Fruit fly (Drosophila melanogaster) whole organism, embryonic: ENCODE measurements around the gene CG33306.

Source experiments
- BEAF-32 ChIP-seq: fragments of 200-800 bp; sonication (Bioruptor generic); optimal IDR thresholded peaks from 3 replicates; lab custom pipeline; 2017; ENCODE audit warnings: missing biosample characterization, missing genetic modification characterization, mild to moderate bottlenecking, moderate library complexity, missing genetic modification reagents
- CG10267 ChIP-seq: fragments of 200-800 bp; sonication (Bioruptor generic); optimal IDR thresholded peaks from 2 replicates; lab custom pipeline; 2018; ENCODE audit warnings: missing biosample characterization, mild to moderate bottlenecking, missing genetic modification characterization, moderate library complexity
- CG13287 ChIP-seq: fragments of 200-800 bp; sonication (Bioruptor generic); IDR thresholded peaks from 2 replicates; pipeline ENCODE4 v1.3.6; 2022; ENCODE audit warnings: missing biosample characterization, missing genetic modification characterization; ENCODE audit not compliant: partially characterized antibody
- CG14710 ChIP-seq: fragments of 200-800 bp; sonication (Bioruptor generic); optimal IDR thresholded peaks from 3 replicates; lab custom pipeline; 2019; ENCODE audit warnings: missing biosample characterization, mild to moderate bottlenecking, missing genetic modification characterization, moderate library complexity
- CG16863 ChIP-seq: fragments of 200-800 bp; sonication (Bioruptor generic); optimal IDR thresholded peaks from 3 replicates; lab custom pipeline; 2016; ENCODE audit warnings: missing biosample characterization, missing genetic modification characterization
- CG17359 ChIP-seq: fragments of 200-800 bp; sonication (Bioruptor generic); optimal IDR thresholded peaks from 3 replicates; lab custom pipeline; 2018; ENCODE audit warnings: missing biosample characterization, mild to moderate bottlenecking, missing genetic modification characterization, moderate library complexity
- CG17568 ChIP-seq: fragments of 200-800 bp; sonication (Bioruptor generic); optimal IDR thresholded peaks from 2 replicates; lab custom pipeline; 2018; ENCODE audit warnings: missing biosample characterization, mild to moderate bottlenecking, missing genetic modification characterization, moderate library complexity
- CG2116 ChIP-seq: fragments of 200-800 bp; sonication (Bioruptor generic); optimal IDR thresholded peaks from 3 replicates; lab custom pipeline; 2018; ENCODE audit warnings: missing biosample characterization, mild to moderate bottlenecking, missing genetic modification characterization
- CG2120 ChIP-seq: fragments of 200-800 bp; sonication (Bioruptor generic); optimal IDR thresholded peaks from 3 replicates; lab custom pipeline; 2016; ENCODE audit warnings: missing biosample characterization, missing genetic modification characterization
- CG30403 ChIP-seq: fragments of 200-800 bp; sonication (Bioruptor generic); optimal IDR thresholded peaks from 3 replicates; lab custom pipeline; 2016; ENCODE audit warnings: missing biosample characterization, missing genetic modification characterization
- CG3281 ChIP-seq: fragments of 200-800 bp; sonication (Bioruptor generic); optimal IDR thresholded peaks from 3 replicates; lab custom pipeline; 2017; ENCODE audit warnings: missing biosample characterization, mild to moderate bottlenecking, missing genetic modification characterization
- CG34422 ChIP-seq: fragments of 200-800 bp; sonication (Bioruptor generic); IDR thresholded peaks from 3 replicates; pipeline ENCODE4 v1.3.6; 2022; ENCODE audit warnings: missing biosample characterization, missing genetic modification characterization
- CG3847 ChIP-seq: fragments of 200-800 bp; sonication (Bioruptor generic); IDR thresholded peaks from 2 replicates; pipeline ENCODE4 v1.3.6; 2022; ENCODE audit warnings: missing biosample characterization, missing genetic modification characterization
- CG3995 ChIP-seq: fragments of 200-800 bp; sonication (Bioruptor generic); optimal IDR thresholded peaks from 3 replicates; lab custom pipeline; 2016; ENCODE audit warnings: missing biosample characterization, missing genetic modification characterization
- CG9797 ChIP-seq: fragments of 200-800 bp; sonication (Bioruptor generic); optimal IDR thresholded peaks from 3 replicates; lab custom pipeline; 2018; ENCODE audit warnings: missing biosample characterization, mild to moderate bottlenecking, missing genetic modification characterization
- Dp ChIP-seq: fragments of 200-800 bp; sonication (Bioruptor generic); optimal IDR thresholded peaks from 2 replicates; lab custom pipeline; 2018; ENCODE audit warnings: missing biosample characterization, mild to moderate bottlenecking, missing genetic modification characterization, moderate library complexity
- Drgx ChIP-seq: fragments of 200-800 bp; sonication (Bioruptor generic); IDR thresholded peaks from 2 replicates; pipeline ENCODE4 v1.3.6; 2022; ENCODE audit warnings: missing biosample characterization, missing genetic modification characterization
- E2f2 ChIP-seq: fragments of 200-800 bp; sonication (Bioruptor generic); IDR thresholded peaks from 2 replicates; pipeline ENCODE4 v1.3.6; 2022; ENCODE audit warnings: missing biosample characterization, missing genetic modification characterization
- Ets65A ChIP-seq: fragments of 200-800 bp; sonication (Bioruptor generic); peaks from one replicate; lab custom pipeline; 2016; ENCODE audit warnings: missing biosample characterization, missing genetic modification characterization
- Ets97D ChIP-seq: fragments of 200-800 bp; sonication (Bioruptor generic); optimal IDR thresholded peaks from 3 replicates; lab custom pipeline; 2016; ENCODE audit warnings: missing biosample characterization, missing genetic modification characterization
- HmgZ ChIP-seq: fragments of 200-800 bp; sonication (Bioruptor generic); optimal IDR thresholded peaks from 2 replicates; lab custom pipeline; 2018; ENCODE audit warnings: missing biosample characterization, mild to moderate bottlenecking, missing genetic modification characterization
- Hr3 ChIP-seq: fragments of 200-800 bp; sonication (Bioruptor generic); optimal IDR thresholded peaks from 3 replicates; lab custom pipeline; 2016; ENCODE audit warnings: missing biosample characterization, missing genetic modification characterization
- Lhr ChIP-seq: fragments of 200-800 bp; sonication (Bioruptor generic); optimal IDR thresholded peaks from 3 replicates; lab custom pipeline; 2017; ENCODE audit warnings: mild to moderate bottlenecking, missing biosample characterization, missing genetic modification reagents, missing genetic modification characterization
- MBD-R2 ChIP-seq: fragments of 200-800 bp; sonication (Bioruptor generic); IDR thresholded peaks from 2 replicates; pipeline ENCODE4 v1.3.6; 2022; ENCODE audit warnings: missing biosample characterization, missing genetic modification characterization
- MESR4 ChIP-seq: fragments of 200-800 bp; sonication (Bioruptor generic); optimal IDR thresholded peaks from 2 replicates; lab custom pipeline; 2018; ENCODE audit warnings: missing biosample characterization, mild to moderate bottlenecking, missing genetic modification characterization, moderate library complexity
- Myb ChIP-seq: fragments of 200-800 bp; sonication (Bioruptor generic); optimal IDR thresholded peaks from 2 replicates; lab custom pipeline; 2016; ENCODE audit warnings: missing biosample characterization, missing genetic modification characterization
- PHDP ChIP-seq: fragments of 200-800 bp; sonication (Bioruptor generic); optimal IDR thresholded peaks from 3 replicates; lab custom pipeline; 2018; ENCODE audit warnings: missing biosample characterization, mild to moderate bottlenecking, missing genetic modification characterization, moderate library complexity
- Stat92E ChIP-seq, 3 experiments: fragments of >200 bp in 2 of 3; fragments of 200-800 bp in 1 of 3; sonication (Bioruptor generic) in 1 of 3; optimal IDR thresholded peaks; 2 replicates each; lab custom pipeline; 2017 to 2019; ENCODE audit warnings: missing biosample characterization in 3 of 3, missing genetic modification characterization in 3 of 3, mild to moderate bottlenecking in 1 of 3, moderate library complexity in 1 of 3
- Tbp ChIP-seq: fragments of >200 bp; optimal IDR thresholded peaks from 2 replicates; lab custom pipeline; 2018; ENCODE audit warnings: missing biosample characterization, missing genetic modification characterization
- YL-1 ChIP-seq: fragments of 200-800 bp; sonication (Bioruptor generic); optimal IDR thresholded peaks from 3 replicates; lab custom pipeline; 2017; ENCODE audit warnings: missing biosample characterization, mild to moderate bottlenecking, missing genetic modification characterization
- bbx ChIP-seq: fragments of 200-800 bp; sonication (Bioruptor generic); IDR thresholded peaks from 2 replicates; pipeline ENCODE4 v1.3.6; 2022; ENCODE audit warnings: missing biosample characterization, missing genetic modification characterization; ENCODE audit not compliant: partially characterized antibody
- bowl ChIP-seq: fragments of 200-800 bp; sonication (Bioruptor generic); IDR thresholded peaks from 2 replicates; pipeline ENCODE4 v1.3.6; 2022; ENCODE audit warnings: missing biosample characterization, missing genetic modification characterization
- crol ChIP-seq: fragments of 200-800 bp; sonication (Bioruptor generic); IDR thresholded peaks from 2 replicates; pipeline ENCODE4 v1.3.6; 2022; ENCODE audit warnings: missing biosample characterization, missing genetic modification characterization
- dm ChIP-seq: fragments of 200-800 bp; sonication (Bioruptor generic); optimal IDR thresholded peaks from 3 replicates; lab custom pipeline; 2016; ENCODE audit warnings: missing biosample characterization, missing genetic modification characterization
- dpn ChIP-seq, 2 experiments: fragments of 200-800 bp; sonication (Bioruptor generic); optimal IDR thresholded peaks; 3 replicates each; lab custom pipeline; 2016; ENCODE audit warnings: missing biosample characterization in 2 of 2, missing genetic modification characterization in 2 of 2
- emc ChIP-seq: fragments of 200-800 bp; sonication (Bioruptor generic); optimal IDR thresholded peaks from 2 replicates; lab custom pipeline; 2016; ENCODE audit warnings: missing biosample characterization, missing genetic modification characterization
- fd64A ChIP-seq: fragments of 200-800 bp; sonication (Bioruptor generic); optimal IDR thresholded peaks from 3 replicates; lab custom pipeline; 2018; ENCODE audit warnings: missing biosample characterization, mild to moderate bottlenecking, missing genetic modification characterization
- ftz-f1 ChIP-seq: fragments of 200-800 bp; sonication (Bioruptor generic); optimal IDR thresholded peaks from 2 replicates; lab custom pipeline; 2016; ENCODE audit warnings: missing biosample characterization, missing genetic modification characterization
- gfzf ChIP-seq: fragments of 200-800 bp; sonication (Bioruptor generic); optimal IDR thresholded peaks from 2 replicates; lab custom pipeline; 2016; ENCODE audit warnings: missing biosample characterization, mild to moderate bottlenecking, missing genetic modification characterization, moderate library complexity
- gt ChIP-seq: fragments of 200-800 bp; sonication (Bioruptor generic); IDR thresholded peaks from 2 replicates; pipeline ENCODE4 v1.3.6; 2022; ENCODE audit warnings: missing biosample characterization, missing genetic modification characterization
- nau ChIP-seq: fragments of 200-800 bp; sonication (Bioruptor generic); optimal IDR thresholded peaks from 3 replicates; lab custom pipeline; 2017; ENCODE audit warnings: missing biosample characterization, mild to moderate bottlenecking, missing genetic modification characterization, missing genetic modification reagents
- nerfin-2 ChIP-seq: fragments of 200-800 bp; sonication (Bioruptor generic); IDR thresholded peaks from 2 replicates; pipeline ENCODE4 v1.3.6; 2022; ENCODE audit warnings: missing biosample characterization, missing genetic modification characterization; ENCODE audit not compliant: partially characterized antibody
- nmo ChIP-seq: fragments of 200-800 bp; sonication (Bioruptor generic); optimal IDR thresholded peaks from 2 replicates; lab custom pipeline; 2018; ENCODE audit warnings: missing biosample characterization, mild to moderate bottlenecking, missing genetic modification characterization, moderate library complexity
- phol ChIP-seq: fragments of 200-800 bp; sonication (Bioruptor generic); optimal IDR thresholded peaks from 3 replicates; lab custom pipeline; 2018; ENCODE audit warnings: missing biosample characterization, mild to moderate bottlenecking, missing genetic modification characterization, moderate library complexity
- pzg ChIP-seq: fragments of 200-800 bp; sonication (Bioruptor generic); optimal IDR thresholded peaks from 3 replicates; lab custom pipeline; 2018; ENCODE audit warnings: missing biosample characterization, mild to moderate bottlenecking, missing genetic modification characterization, moderate library complexity
- ro ChIP-seq: fragments of 200-800 bp; sonication (Bioruptor generic); IDR thresholded peaks from 2 replicates; pipeline ENCODE4 v1.3.6; 2022; ENCODE audit warnings: missing biosample characterization, missing genetic modification characterization
- stwl ChIP-seq: fragments of 200-800 bp; sonication (Bioruptor generic); optimal IDR thresholded peaks from 3 replicates; lab custom pipeline; 2018; ENCODE audit warnings: missing biosample characterization, mild to moderate bottlenecking, missing genetic modification characterization, moderate library complexity
- trem ChIP-seq: fragments of 200-800 bp; optimal IDR thresholded peaks from 3 replicates; lab custom pipeline; 2019; ENCODE audit warnings: missing biosample characterization, mild to moderate bottlenecking, missing genetic modification characterization, moderate library complexity
- yki ChIP-seq: fragments of >200 bp; optimal IDR thresholded peaks from 3 replicates; lab custom pipeline; 2018
- zen ChIP-seq: fragments of 200-800 bp; sonication (Bioruptor generic); optimal IDR thresholded peaks from 3 replicates; lab custom pipeline; 2018; ENCODE audit warnings: missing biosample characterization, mild to moderate bottlenecking, missing genetic modification characterization, moderate library complexity

CG33306 gene

DNA sequence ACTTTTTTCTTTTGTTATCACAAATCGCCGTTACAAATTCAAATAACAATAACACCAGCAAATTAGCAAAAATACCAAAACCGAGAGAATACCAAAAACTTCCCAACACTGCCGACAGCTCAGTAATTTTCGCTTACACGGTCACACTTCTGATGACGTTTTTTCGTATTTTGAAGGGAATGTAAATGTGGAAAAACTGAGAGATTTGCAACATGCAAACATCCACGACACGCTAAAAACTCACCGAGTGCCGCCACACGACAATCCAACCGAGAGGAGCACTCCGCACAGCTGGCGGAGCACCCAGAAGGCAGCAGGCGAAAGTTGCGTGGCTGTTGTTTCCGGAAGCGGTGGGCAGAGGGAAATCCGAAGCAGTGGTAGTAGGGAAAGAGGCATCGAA, 50.1 kb downstream of the CG33306 start, which contains the start of gene Sec71:
Gene Sec71, plus strand, starts transcription at position 117 of the 400 bp plus-strand sequence.
- TF ChIP-seq dpn (GFP tag; optimal IDR thresholded peaks at IDR 0.05; lab: Kevin White, UChicago) (no peak), pzg (peak; percentile 78), CG2120 (GFP tag; lab: Kevin White, UChicago) (peak; percentile 3), CG30403 (GFP tag; lab: Kevin White, UChicago) (peak; percentile 2), CG2116 (GFP tag; lab: Kevin White, UChicago) (peak; percentile 1), BEAF-32 (GFP tag; lab: Kevin White, UChicago) (peak; percentile 31), MBD-R2 (GFP tag; lab: Robert Waterston, UW) (peak; percentile 64), bowl (GFP tag; lab: Robert Waterston, UW) (no peak), CG3847 (GFP tag; lab: Robert Waterston, UW) (peak; percentile 31; the same call in 1 of the 2 replicates), Stat92E (GFP tag; optimal IDR thresholded peaks at IDR 0.05; lab: Kevin White, UChicago) (peak in 1 of 3 experiments; percentile 14), Lhr (GFP tag; lab: Kevin White, UChicago) (peak; percentile 27), trem (tag; lab: Kevin White, UChicago) (peak; percentile 68), CG16863 (peak; percentile 3), CG14710 (peak; percentile 45), nerfin-2 (GFP tag; lab: Robert Waterston, UW) (0 out of 2 replicates have a peak, but pooled peaks have one; percentile 23), CG17568 (GFP tag; lab: Kevin White, UChicago) (no peak), bbx (peak; percentile 30; the same call in 1 of the 2 replicates), emc (GFP tag; lab: Kevin White, UChicago) (no peak), ro (GFP tag; lab: Robert Waterston, UW) (no peak), phol (peak; percentile 21), MESR4 (GFP tag; lab: Kevin White, UChicago) (peak; percentile 99), nmo (GFP tag; lab: Kevin White, UChicago) (peak; percentile 29), CG34422 (GFP tag; lab: Robert Waterston, UW) (peak; percentile 45; the same call in 1 of the 3 replicates), ftz-f1 (GFP tag; lab: Kevin White, UChicago) (peak; percentile 76), gt (GFP tag; lab: Robert Waterston, UW) (no peak), CG3281 (GFP tag; lab: Kevin White, UChicago) (no peak), Myb (peak; percentile 98), CG13287 (0 out of 2 replicates have a peak, but pooled peaks have one; percentile 30), E2f2 (GFP tag; lab: Robert Waterston, UW) (peak; percentile 70), YL-1 (GFP tag; lab: Kevin White, UChicago) (peak; percentile 86), Hr3 (GFP tag; lab: Kevin White, UChicago) (no peak), crol (GFP tag; lab: Robert Waterston, UW) (peak; percentile 71), yki (lab: Kevin White, UChicago) (no peak), CG10267 (tag; lab: Kevin White, UChicago) (peak; percentile 94), Drgx (GFP tag; lab: Robert Waterston, UW) (0 out of 2 replicates have a peak, but pooled peaks have one; percentile 12), HmgZ (tag; lab: Kevin White, UChicago) (peak; percentile 48), gfzf (peak; percentile 89), fd64A (GFP tag; lab: Kevin White, UChicago) (no peak), Dp (GFP tag; lab: Kevin White, UChicago) (peak; percentile 68), CG9797 (peak; percentile 86), CG3995 (GFP tag; lab: Kevin White, UChicago) (peak; percentile 6), CG17359 (tag; lab: Kevin White, UChicago) (no peak), PHDP (tag; lab: Kevin White, UChicago) (no peak), nau (GFP tag; lab: Kevin White, UChicago) (no peak), Ets97D (peak; percentile 62), zen (peak; percentile 4), dm (GFP tag; lab: Kevin White, UChicago) (peak; percentile 13), Ets65A (GFP tag; lab: Kevin White, UChicago) (peak; percentile 90), stwl (tag; lab: Kevin White, UChicago) (peak; percentile 54), Tbp (GFP tag; lab: Kevin White, UChicago) (no peak)
